Worm (Caenorhabditis elegans) whole organism, L3 larva: Measurements from ENCODE around the gene cyp-35A2.

Experiments used
- R02D3.7 ChIP-seq: fragments of 150-350 bp; optimal IDR thresholded peaks from 2 replicates; lab custom pipeline; 2014; ENCODE audit warnings: missing biosample characterization, missing genetic modification characterization
- ZK546.5 ChIP-seq: sonication (generic microtip); optimal IDR thresholded peaks from 2 replicates; lab custom pipeline; 2017; ENCODE audit warnings: missing biosample characterization, missing genetic modification characterization
- aly-2 ChIP-seq: fragments of 150-350 bp; optimal IDR thresholded peaks from 2 replicates; lab custom pipeline; 2014; ENCODE audit warnings: missing biosample characterization, missing genetic modification characterization
- ama-1 ChIP-seq: fragments of 150-350 bp; optimal IDR thresholded peaks from 2 replicates; lab custom pipeline; 2018
- ceh-28 ChIP-seq: fragments of 150-350 bp; optimal IDR thresholded peaks from 2 replicates; lab custom pipeline; 2014; ENCODE audit warnings: missing biosample characterization, missing genetic modification reagents, missing genetic modification characterization
- ceh-82 ChIP-seq: fragments of 150-350 bp; optimal IDR thresholded peaks from 2 replicates; lab custom pipeline; 2014; ENCODE audit warnings: missing biosample characterization, missing genetic modification characterization
- ceh-9 ChIP-seq: sonication (generic microtip); optimal IDR thresholded peaks from 2 replicates; lab custom pipeline; 2018; ENCODE audit warnings: missing biosample characterization, missing genetic modification characterization
- egl-5 ChIP-seq: fragments of 150-350 bp; optimal IDR thresholded peaks from 2 replicates; lab custom pipeline; 2017; ENCODE audit warnings: missing biosample characterization, missing genetic modification reagents, missing genetic modification characterization, inconsistent platforms
- elt-1 ChIP-seq: fragments of 150-350 bp; optimal IDR thresholded peaks from 2 replicates; lab custom pipeline; 2014; ENCODE audit warnings: missing biosample characterization, missing genetic modification characterization
- elt-2 ChIP-seq: sonication (generic microtip); optimal IDR thresholded peaks from 2 replicates; lab custom pipeline; 2016; ENCODE audit warnings: missing genetic modification reagents, mild to moderate bottlenecking, missing genetic modification characterization, missing compliant biosample characterization
- eor-1 ChIP-seq, 2 experiments: fragments of 150-350 bp; optimal IDR thresholded peaks; 2 replicates each; lab custom pipeline; 2014 to 2018; ENCODE audit warnings: missing biosample characterization in 2 of 2, missing genetic modification characterization in 2 of 2
- hmg-11 ChIP-seq: sonication (generic microtip); optimal IDR thresholded peaks from 2 replicates; lab custom pipeline; 2016; ENCODE audit warnings: missing genetic modification characterization, missing compliant biosample characterization
- lin-39 ChIP-seq: fragments of 150-350 bp; optimal IDR thresholded peaks from 2 replicates; lab custom pipeline; 2018; ENCODE audit warnings: missing biosample characterization, missing genetic modification reagents, missing genetic modification characterization
- lsy-12 ChIP-seq: sonication (generic microtip); optimal IDR thresholded peaks from 2 replicates; lab custom pipeline; 2016; ENCODE audit warnings: mild to moderate bottlenecking, missing genetic modification characterization, missing compliant biosample characterization
- mdl-1 ChIP-seq: fragments of 150-350 bp; optimal IDR thresholded peaks from 2 replicates; lab custom pipeline; 2014; ENCODE audit warnings: missing biosample characterization, missing genetic modification characterization
- nhr-11 ChIP-seq: fragments of 150-350 bp; optimal IDR thresholded peaks from 2 replicates; lab custom pipeline; 2014; ENCODE audit warnings: missing biosample characterization, missing genetic modification characterization
- nhr-12 ChIP-seq: fragments of 150-350 bp; optimal IDR thresholded peaks from 2 replicates; lab custom pipeline; 2014; ENCODE audit warnings: missing biosample characterization, missing genetic modification characterization
- nhr-23 ChIP-seq: fragments of 150-350 bp; optimal IDR thresholded peaks from 2 replicates; lab custom pipeline; 2014; ENCODE audit warnings: missing biosample characterization, missing genetic modification reagents, missing genetic modification characterization
- nhr-25 ChIP-seq: sonication (generic microtip); optimal IDR thresholded peaks from 2 replicates; lab custom pipeline; 2017; ENCODE audit warnings: missing biosample characterization, missing genetic modification characterization
- nhr-43 ChIP-seq: sonication (generic microtip); optimal IDR thresholded peaks from 2 replicates; lab custom pipeline; 2016; ENCODE audit warnings: mild to moderate bottlenecking, missing genetic modification characterization, missing compliant biosample characterization; ENCODE audit not compliant: poor library complexity, severe bottlenecking
- nhr-67 ChIP-seq: fragments of 150-350 bp; optimal IDR thresholded peaks from 2 replicates; lab custom pipeline; 2014; ENCODE audit warnings: missing biosample characterization, missing genetic modification characterization
- nhr-76 ChIP-seq: fragments of 150-350 bp; sonication (generic microtip); optimal IDR thresholded peaks from 5 replicates; lab custom pipeline; 2014; ENCODE audit warnings: missing biosample characterization, missing genetic modification characterization
- nhr-77 ChIP-seq: fragments of 150-350 bp; optimal IDR thresholded peaks from 2 replicates; lab custom pipeline; 2014; ENCODE audit warnings: missing biosample characterization, missing genetic modification characterization
- pha-4 ChIP-seq: fragments of 150-350 bp; optimal IDR thresholded peaks from 2 replicates; lab custom pipeline; 2014; ENCODE audit warnings: missing biosample characterization, missing genetic modification reagents, missing genetic modification characterization
- pqm-1 ChIP-seq: fragments of 150-350 bp; optimal IDR thresholded peaks from 2 replicates; lab custom pipeline; 2017; ENCODE audit warnings: missing biosample characterization, missing genetic modification characterization, inconsistent platforms
- sea-2 ChIP-seq: fragments of 150-350 bp; sonication (generic microtip); optimal IDR thresholded peaks from 4 replicates; lab custom pipeline; 2014; ENCODE audit warnings: missing biosample characterization, missing genetic modification reagents, missing genetic modification characterization
- tbx-2 ChIP-seq: sonication (generic microtip); optimal IDR thresholded peaks from 2 replicates; lab custom pipeline; 2016; ENCODE audit warnings: mild to moderate bottlenecking, missing genetic modification characterization, missing compliant biosample characterization
- zag-1 ChIP-seq: fragments of 150-350 bp; optimal IDR thresholded peaks from 2 replicates; lab custom pipeline; 2014; ENCODE audit warnings: missing biosample characterization, missing genetic modification characterization
- ztf-11 ChIP-seq: fragments of 150-350 bp; optimal IDR thresholded peaks from 2 replicates; lab custom pipeline; 2014; ENCODE audit warnings: missing biosample characterization, missing genetic modification characterization
- ztf-4 ChIP-seq: fragments of 150-350 bp; optimal IDR thresholded peaks from 2 replicates; lab custom pipeline; 2014; ENCODE audit warnings: missing biosample characterization, missing genetic modification characterization

Gene cyp-35A2

DNA sequence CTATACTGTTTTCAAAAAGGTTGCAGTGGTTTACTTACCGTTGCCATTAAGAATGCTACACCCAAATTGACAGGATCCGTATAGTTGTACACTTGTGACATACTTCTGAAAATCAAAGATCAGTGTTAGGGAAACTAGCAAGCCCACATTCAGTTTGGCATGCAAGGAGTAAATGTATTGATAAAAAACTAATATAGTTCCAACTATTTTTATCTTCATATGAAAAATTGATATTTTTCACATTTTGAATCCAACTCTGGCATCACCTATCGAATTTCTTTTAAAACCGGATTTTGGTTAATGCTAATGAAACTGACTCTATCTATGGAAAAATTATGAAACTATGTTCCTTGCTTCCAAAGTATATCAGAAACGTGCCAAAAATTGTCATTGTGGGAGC, 38.7 kb downstream of the cyp-35A2 start, which contains the start of gene srx-92:
Gene srx-92, minus strand, starts transcription at position 101 of the 400 bp plus-strand sequence.
- no peak for TF ChIP-seq ceh-9
- TF ChIP-seq ceh-28 (tag; lab: Kevin White, UChicago) = no peak

DNA sequence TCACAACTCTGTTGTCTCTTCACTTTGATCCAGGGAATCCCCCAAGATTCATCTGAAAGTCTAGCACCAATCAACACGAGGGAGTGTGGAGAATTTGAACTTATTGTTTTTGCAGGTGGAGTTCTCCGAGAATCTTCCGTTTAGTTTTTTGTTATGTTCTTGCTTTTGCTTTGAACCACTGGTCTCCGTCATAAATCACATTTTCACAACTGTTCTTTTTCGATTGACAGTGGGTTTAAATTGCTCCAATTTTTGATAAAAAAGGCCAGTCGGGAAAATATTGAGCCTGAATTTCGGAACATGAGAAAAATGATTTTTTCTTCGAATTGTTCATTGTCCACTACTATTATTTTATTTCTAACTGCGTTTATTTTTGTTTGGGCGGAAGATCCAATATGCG, 42.1 kb downstream of the cyp-35A2 start, which contains the start of gene F10G2.10:
Gene F10G2.10, plus strand, starts transcription at position 301 of the 400 bp plus-strand sequence.
- TF ChIP-seq ztf-11 (tag; lab: Kevin White, UChicago) (no peak), nhr-11 (tag; lab: Kevin White, UChicago) (no peak), tbx-2 (tag; lab: Kevin White, UChicago) (no peak), lin-39 (tag; lab: Kevin White, UChicago) (no peak), nhr-77 (tag; lab: Kevin White, UChicago) (no peak), egl-5 (no peak), elt-1 (tag; lab: Kevin White, UChicago) (no peak), hmg-11 (tag; lab: Kevin White, UChicago) (no peak), pha-4 (tag; lab: Kevin White, UChicago) (no peak), ztf-4 (tag; lab: Kevin White, UChicago) (no peak), ceh-82 (tag; lab: Kevin White, UChicago) (no peak), nhr-43 (tag; lab: Kevin White, UChicago) (no peak), nhr-76 (tag; lab: Kevin White, UChicago) (no peak), zag-1 (tag; lab: Kevin White, UChicago) (no peak), ZK546.5 (no peak), elt-2 (tag; lab: Kevin White, UChicago) (no peak)
- TF ChIP-seq, all 47 proteins: peak for 0

DNA sequence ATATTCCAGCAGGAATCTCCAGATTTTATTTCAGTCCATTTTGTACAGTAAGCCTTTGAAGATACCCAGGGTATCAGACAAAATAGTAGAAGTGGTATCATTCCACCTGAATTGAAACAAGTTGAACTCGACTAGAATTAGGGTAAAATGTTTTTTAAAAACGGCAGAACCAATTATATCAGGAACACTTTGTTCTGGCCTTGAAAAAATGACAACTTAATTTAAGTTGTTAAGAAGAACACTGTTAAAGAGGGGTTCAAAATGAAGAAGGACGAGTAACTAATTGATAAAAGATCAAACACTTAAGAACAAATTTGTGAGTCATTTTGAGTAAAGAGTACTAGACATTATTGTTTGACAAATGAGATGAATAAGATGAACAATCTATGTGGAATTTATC, 43.1 kb downstream of the cyp-35A2 start, which contains the start of gene lmd-4:
Gene lmd-4, minus strand, starts transcription at position 101 of the 400 bp plus-strand sequence.
- TF ChIP-seq sea-2 (GFP tag; lab: Kevin White, UChicago) = no peak
- no peak for TF ChIP-seq nhr-67 (tag; lab: Kevin White, UChicago)
- no peak for TF ChIP-seq R02D3.7
- TF ChIP-seq mdl-1 = no peak
- TF ChIP-seq eor-1 (tag; optimal IDR thresholded peaks at IDR 0.05; lab: Kevin White, UChicago) = no peak
- no peak for TF ChIP-seq aly-2 (tag; lab: Kevin White, UChicago)

DNA sequence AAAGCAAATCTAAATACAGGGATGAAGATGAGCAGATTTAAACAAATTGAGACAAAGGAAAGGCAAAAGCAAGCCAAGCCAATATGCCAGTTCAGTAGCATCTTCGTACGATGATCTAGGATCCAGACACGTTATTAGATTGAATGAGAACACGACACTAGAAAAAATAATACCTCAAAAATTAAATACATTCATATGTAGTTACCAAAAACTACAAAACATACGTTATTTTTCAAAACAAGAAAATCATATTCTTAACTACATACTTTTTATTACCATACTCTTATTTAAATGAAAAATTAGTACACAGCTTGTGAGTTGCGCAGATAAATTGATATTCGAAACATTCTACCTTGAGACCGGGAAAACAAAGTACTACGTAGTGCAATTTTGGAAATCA, 50.7 kb downstream of the cyp-35A2 start, which contains the start of gene srx-6:
Gene srx-6, minus strand, starts transcription at position 101 of the 400 bp plus-strand sequence.
- no peak for TF ChIP-seq pqm-1 (tag; lab: Kevin White, UChicago)
- no peak for TF ChIP-seq nhr-12 (tag; lab: Kevin White, UChicago)
- TF ChIP-seq lsy-12 (tag; lab: Kevin White, UChicago) = no peak
- TF ChIP-seq nhr-23 (tag; lab: Kevin White, UChicago) = no peak
- TF ChIP-seq ama-1 (lab: Kevin White, UChicago) = no peak
- no peak for TF ChIP-seq elt-1 (tag; lab: Kevin White, UChicago)
- no peak for TF ChIP-seq ztf-4 (tag; lab: Kevin White, UChicago)
- no peak for TF ChIP-seq nhr-25 (tag; lab: Kevin White, UChicago)
- no peak for TF ChIP-seq nhr-11 (tag; lab: Kevin White, UChicago)
- TF ChIP-seq nhr-43 (tag; lab: Kevin White, UChicago) = no peak
